Fruit fly (Drosophila melanogaster) whole organism, embryonic: ENCODE results near the gene CG13033.

Source experiments
- Blimp-1 ChIP-seq: fragments of 200-800 bp; sonication (Bioruptor generic); optimal IDR thresholded peaks from 3 replicates; lab custom pipeline; 2018; ENCODE audit warnings: missing biosample characterization, missing genetic modification characterization, mild to moderate bottlenecking, moderate library complexity, missing genetic modification reagents
- CG10543 ChIP-seq: fragments of 200-800 bp; sonication (Bioruptor generic); optimal IDR thresholded peaks from 3 replicates; lab custom pipeline; 2017; ENCODE audit warnings: missing biosample characterization, mild to moderate bottlenecking, missing genetic modification characterization, moderate library complexity
- CG11398 ChIP-seq: fragments of 200-800 bp; sonication (Bioruptor generic); optimal IDR thresholded peaks from 2 replicates; lab custom pipeline; 2016; ENCODE audit warnings: missing biosample characterization, missing genetic modification characterization
- CG11695 ChIP-seq: fragments of 200-800 bp; sonication (Bioruptor generic); IDR thresholded peaks from 3 replicates; pipeline ENCODE4 v1.3.6; 2022; ENCODE audit warnings: missing biosample characterization, missing genetic modification characterization
- CG12071 ChIP-seq: fragments of 200-800 bp; sonication (Bioruptor generic); optimal IDR thresholded peaks from 3 replicates; lab custom pipeline; 2018; ENCODE audit warnings: missing biosample characterization, mild to moderate bottlenecking, missing genetic modification characterization
- CG12659 ChIP-seq: fragments of 200-800 bp; sonication (Bioruptor generic); optimal IDR thresholded peaks from 3 replicates; lab custom pipeline; 2017; ENCODE audit warnings: mild to moderate bottlenecking, missing biosample characterization, missing genetic modification reagents, missing genetic modification characterization
- CG13123 ChIP-seq: fragments of 200-800 bp; sonication (Bioruptor generic); optimal IDR thresholded peaks from 2 replicates; lab custom pipeline; 2016; ENCODE audit warnings: missing biosample characterization, missing genetic modification characterization
- CG13894 ChIP-seq: fragments of 200-800 bp; sonication (Bioruptor generic); optimal IDR thresholded peaks from 3 replicates; lab custom pipeline; 2018; ENCODE audit warnings: missing biosample characterization, mild to moderate bottlenecking, missing genetic modification characterization, moderate library complexity
- CG3065 ChIP-seq: fragments of 200-800 bp; sonication (Bioruptor generic); optimal IDR thresholded peaks from 2 replicates; lab custom pipeline; 2016; ENCODE audit warnings: missing biosample characterization, missing genetic modification characterization
- CG32532 ChIP-seq: fragments of 200-800 bp; sonication (Bioruptor generic); IDR thresholded peaks from 2 replicates; pipeline ENCODE4 v1.3.6; 2022; ENCODE audit warnings: missing biosample characterization, missing genetic modification characterization
- CG34422 ChIP-seq: fragments of 200-800 bp; sonication (Bioruptor generic); IDR thresholded peaks from 3 replicates; pipeline ENCODE4 v1.3.6; 2022; ENCODE audit warnings: missing biosample characterization, missing genetic modification characterization
- CG43689 ChIP-seq: fragments of 200-800 bp; sonication (Bioruptor generic); IDR thresholded peaks from 2 replicates; pipeline ENCODE4 v1.3.6; 2022; ENCODE audit warnings: missing biosample characterization, missing genetic modification characterization
- CG4707 ChIP-seq: fragments of 200-800 bp; sonication (Bioruptor generic); optimal IDR thresholded peaks from 2 replicates; lab custom pipeline; 2018; ENCODE audit warnings: missing biosample characterization, mild to moderate bottlenecking, missing genetic modification characterization, moderate library complexity
- CG8089 ChIP-seq: fragments of 200-800 bp; sonication (Bioruptor generic); optimal IDR thresholded peaks from 3 replicates; lab custom pipeline; 2016; ENCODE audit warnings: missing biosample characterization, missing genetic modification characterization
- CG9932 ChIP-seq: fragments of 200-800 bp; sonication (Bioruptor generic); IDR thresholded peaks from 2 replicates; pipeline ENCODE4 v1.3.6; 2022; ENCODE audit warnings: missing biosample characterization, missing genetic modification characterization
- Dp ChIP-seq: fragments of 200-800 bp; sonication (Bioruptor generic); optimal IDR thresholded peaks from 2 replicates; lab custom pipeline; 2018; ENCODE audit warnings: missing biosample characterization, mild to moderate bottlenecking, missing genetic modification characterization, moderate library complexity
- Ets65A ChIP-seq: fragments of 200-800 bp; sonication (Bioruptor generic); peaks from one replicate; lab custom pipeline; 2016; ENCODE audit warnings: missing biosample characterization, missing genetic modification characterization
- Lhr ChIP-seq: fragments of 200-800 bp; sonication (Bioruptor generic); optimal IDR thresholded peaks from 3 replicates; lab custom pipeline; 2017; ENCODE audit warnings: mild to moderate bottlenecking, missing biosample characterization, missing genetic modification reagents, missing genetic modification characterization
- PHDP ChIP-seq: fragments of 200-800 bp; sonication (Bioruptor generic); optimal IDR thresholded peaks from 3 replicates; lab custom pipeline; 2018; ENCODE audit warnings: missing biosample characterization, mild to moderate bottlenecking, missing genetic modification characterization, moderate library complexity
- Sin3A ChIP-seq: fragments of >200 bp; optimal IDR thresholded peaks from 2 replicates; lab custom pipeline; 2018
- Usf ChIP-seq: fragments of 200-800 bp; sonication (Bioruptor generic); optimal IDR thresholded peaks from 2 replicates; lab custom pipeline; 2017; ENCODE audit warnings: missing genotype, missing biosample characterization, missing genetic modification characterization
- Xrp1 ChIP-seq: fragments of 200-800 bp; sonication (Bioruptor generic); IDR thresholded peaks from 2 replicates; pipeline ENCODE4 v1.3.6; 2022; ENCODE audit warnings: missing biosample characterization, missing genetic modification characterization
- YL-1 ChIP-seq: fragments of 200-800 bp; sonication (Bioruptor generic); optimal IDR thresholded peaks from 3 replicates; lab custom pipeline; 2017; ENCODE audit warnings: missing biosample characterization, mild to moderate bottlenecking, missing genetic modification characterization
- bsh ChIP-seq, 2 experiments: fragments of 200-800 bp; sonication (Bioruptor generic); optimal IDR thresholded peaks; 2 replicates each; lab custom pipeline; 2017 to 2018; ENCODE audit warnings: mild to moderate bottlenecking in 2 of 2, missing biosample characterization in 2 of 2, missing genetic modification characterization in 2 of 2, moderate library complexity in 1 of 2
- dysf ChIP-seq: fragments of 200-800 bp; sonication (Bioruptor generic); IDR thresholded peaks from 3 replicates; pipeline ENCODE4 v1.3.6; 2022; ENCODE audit warnings: missing biosample characterization, missing genetic modification characterization
- knrl ChIP-seq: fragments of 200-800 bp; sonication (Bioruptor generic); IDR thresholded peaks from 3 replicates; pipeline ENCODE4 v1.3.6; 2022; ENCODE audit warnings: missing biosample characterization, missing genetic modification characterization; ENCODE audit not compliant: partially characterized antibody
- lmd ChIP-seq: fragments of 200-800 bp; sonication (Bioruptor generic); IDR thresholded peaks from 2 replicates; pipeline ENCODE4 v1.3.6; 2022; ENCODE audit warnings: missing biosample characterization, missing genetic modification characterization
- oc ChIP-seq: fragments of 200-800 bp; sonication (Bioruptor generic); optimal IDR thresholded peaks from 2 replicates; lab custom pipeline; 2018; ENCODE audit warnings: missing biosample characterization, mild to moderate bottlenecking, missing genetic modification characterization, moderate library complexity
- onecut ChIP-seq: fragments of 200-800 bp; sonication (Bioruptor generic); IDR thresholded peaks from 2 replicates; pipeline ENCODE4 v1.3.6; 2022; ENCODE audit warnings: missing biosample characterization, missing genetic modification characterization
- pan ChIP-seq, 4 experiments: fragments of >200 bp in 3 of 4; fragments of 200-800 bp in 1 of 4; sonication (Bioruptor generic) in 1 of 4; optimal IDR thresholded peaks in 3 of 4; IDR thresholded peaks in 1 of 4; 2 replicates each; pipeline versions ENCODE4 v1.3.6 to Lab custom; 2017 to 2022; ENCODE audit warnings: missing biosample characterization in 2 of 4, missing genetic modification characterization in 2 of 4, mixed read lengths in 1 of 4
- schlank ChIP-seq: fragments of 200-800 bp; sonication (Bioruptor generic); optimal IDR thresholded peaks from 2 replicates; lab custom pipeline; 2018; ENCODE audit warnings: missing biosample characterization, mild to moderate bottlenecking, missing genetic modification characterization
- sd ChIP-seq: fragments of 200-800 bp; sonication (Bioruptor generic); optimal IDR thresholded peaks from 3 replicates; lab custom pipeline; 2018; ENCODE audit warnings: missing biosample characterization, mild to moderate bottlenecking, missing genetic modification characterization, moderate library complexity
- sens-2 ChIP-seq: fragments of 200-800 bp; sonication (Bioruptor generic); IDR thresholded peaks from 2 replicates; pipeline ENCODE4 v1.3.6; 2022; ENCODE audit warnings: missing biosample characterization, missing genetic modification characterization
- seq ChIP-seq: fragments of 200-800 bp; sonication (Bioruptor generic); IDR thresholded peaks from 2 replicates; pipeline ENCODE4 v1.3.6; 2022; ENCODE audit warnings: missing biosample characterization, missing genetic modification characterization
- slbo ChIP-seq: fragments of 200-800 bp; sonication (Bioruptor generic); IDR thresholded peaks from 2 replicates; pipeline ENCODE4 v1.3.6; 2022; ENCODE audit warnings: missing biosample characterization, missing genetic modification characterization
- tgo ChIP-seq: fragments of 200-800 bp; sonication (Bioruptor generic); IDR thresholded peaks from 3 replicates; pipeline ENCODE4 v1.3.6; 2022; ENCODE audit warnings: missing biosample characterization, missing genetic modification characterization
- unpg ChIP-seq: fragments of 200-800 bp; sonication (Bioruptor generic); optimal IDR thresholded peaks from 3 replicates; lab custom pipeline; 2018; ENCODE audit warnings: missing biosample characterization, mild to moderate bottlenecking, missing genetic modification characterization, moderate library complexity
- zfh1 ChIP-seq: fragments of 200-800 bp; sonication (Bioruptor generic); IDR thresholded peaks from 3 replicates; pipeline ENCODE4 v1.3.6; 2022; ENCODE audit warnings: missing biosample characterization, missing genetic modification characterization

CG13033 gene

DNA sequence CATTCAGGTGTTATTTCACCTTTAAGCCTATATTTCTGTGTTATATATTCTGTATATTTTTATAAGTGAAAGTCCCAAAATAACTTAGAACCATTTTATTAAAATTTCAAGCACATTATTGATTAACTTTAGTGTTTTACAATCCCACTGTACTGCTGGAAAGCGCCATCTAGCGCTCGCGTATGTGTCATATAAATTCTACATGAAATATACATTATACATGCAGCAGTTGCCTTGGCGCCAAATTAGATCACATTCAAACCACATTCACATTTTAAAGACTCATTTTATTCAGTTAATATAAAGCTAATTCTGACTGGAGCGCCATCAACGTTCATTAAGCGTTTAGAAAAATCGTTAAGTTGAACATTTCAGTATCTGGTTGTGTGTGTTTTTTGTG lies 17.9 kb upstream of the CG13033 start (continued):
- TF ChIP-seq Lhr (GFP tag; lab: Kevin White, UChicago) (peak; percentile 19), CG34422 (GFP tag; lab: Robert Waterston, UW) (peak; percentile 7; the same call in 1 of the 3 replicates), onecut (GFP tag; lab: Robert Waterston, UW) (no peak), CG32532 (GFP tag; lab: Robert Waterston, UW) (peak; percentile 49; the same call in 1 of the 2 replicates), PHDP (no peak), dysf (GFP tag; lab: Robert Waterston, UW) (no peak), CG4707 (GFP tag; lab: Kevin White, UChicago) (peak; percentile 96), pan (optimal IDR thresholded peaks at IDR 0.05; lab: Kevin White, UChicago) (no peak), pan (GFP tag; optimal IDR thresholded peaks at IDR 0.05 in 1 of 2, IDR thresholded peaks at IDR 0.05 in 1 of 2) (peak in 1 of 2 experiments; percentile 28), YL-1 (GFP tag; lab: Kevin White, UChicago) (no peak), lmd (GFP tag; lab: Robert Waterston, UW) (peak; percentile 4; the same call in 1 of the 2 replicates), unpg (peak; percentile 1), CG12659 (GFP tag; lab: Kevin White, UChicago) (no peak), sens-2 (no peak), schlank (tag; lab: Kevin White, UChicago) (no peak), Dp (peak; percentile 83), zfh1 (GFP tag; lab: Robert Waterston, UW) (0 out of 3 replicates have a peak, but pooled peaks have one; percentile 51), Ets65A (peak; percentile 15), Xrp1 (GFP tag; lab: Robert Waterston, UW) (peak; percentile 15; the same call in 1 of the 2 replicates), tgo (GFP tag; lab: Robert Waterston, UW) (peak; percentile 29; the same call in 2 of the 3 replicates), CG9932 (GFP tag; lab: Robert Waterston, UW) (peak; percentile 3; the same call in 1 of the 2 replicates), knrl (GFP tag; lab: Robert Waterston, UW) (peak; percentile 21; the same call in 1 of the 3 replicates)

DNA sequence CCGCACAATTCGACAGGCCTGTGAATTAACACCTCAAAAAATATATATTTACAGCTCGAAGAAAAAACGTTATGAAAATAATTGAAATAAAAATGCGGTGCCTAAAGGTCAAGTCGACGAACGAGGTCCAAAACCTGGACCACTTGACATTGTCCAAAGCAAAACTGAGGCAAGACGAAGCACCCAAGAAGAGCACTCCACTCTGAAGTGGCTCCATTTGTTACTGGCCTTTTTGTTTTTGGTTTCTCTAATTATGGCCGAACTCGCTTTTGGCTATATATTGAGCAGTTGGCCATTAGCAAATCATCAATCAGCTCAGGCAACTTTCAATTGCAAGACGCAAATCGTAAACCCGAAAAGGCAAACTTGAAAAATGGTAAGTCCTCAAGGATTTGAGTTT lies 11.1 kb upstream of the CG13033 start, which contains the start of gene CG4229:
CG4229 (plus strand) TSS at position 301 of the 400 bp plus-strand sequence.
- no peak for TF ChIP-seq CG13894 (tag; lab: Kevin White, UChicago)
- TF ChIP-seq Usf (GFP tag; lab: Kevin White, UChicago), result no peak
- no peak for TF ChIP-seq CG8089 (GFP tag; lab: Kevin White, UChicago)
- TF ChIP-seq CG13123, result no peak
- no peak for TF ChIP-seq CG12071 (GFP tag; lab: Kevin White, UChicago)
- TF ChIP-seq Sin3A, result no peak
- TF ChIP-seq slbo (GFP tag; lab: Robert Waterston, UW), result no peak
- no peak for TF ChIP-seq sd (tag; lab: Kevin White, UChicago)
- no peak for TF ChIP-seq bsh (GFP tag; optimal IDR thresholded peaks at IDR 0.05; lab: Kevin White, UChicago)
- no peak for TF ChIP-seq CG11695 (GFP tag; lab: Robert Waterston, UW)
- TF ChIP-seq seq (GFP tag; lab: Robert Waterston, UW), result no peak
- no peak for TF ChIP-seq unpg

DNA sequence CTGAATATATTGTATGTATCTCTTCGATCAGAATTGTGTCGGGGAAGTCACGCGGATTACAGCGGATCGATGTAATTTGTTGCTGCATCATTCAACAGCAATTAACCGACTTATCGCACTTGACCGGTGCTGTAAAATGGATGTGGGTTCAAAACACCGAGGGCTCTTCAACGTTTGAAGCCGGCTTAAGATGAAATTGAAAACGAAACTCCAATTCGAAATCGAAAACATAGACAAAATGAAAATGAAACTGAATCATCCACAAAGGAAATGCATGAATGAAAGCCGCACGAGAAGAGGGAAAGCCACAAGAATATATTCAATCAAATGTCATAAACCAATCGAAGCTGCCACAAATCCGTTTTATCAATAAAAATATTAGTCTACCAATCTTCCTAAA lies 731 bp upstream of the CG13033 start:
- TF ChIP-seq oc (tag; lab: Kevin White, UChicago), result peak; percentile 0
- no peak for TF ChIP-seq CG10543 (GFP tag; lab: Kevin White, UChicago)
- no peak for TF ChIP-seq CG43689 (GFP tag; lab: Robert Waterston, UW)
- no peak for TF ChIP-seq CG3065 (GFP tag; lab: Kevin White, UChicago)
- TF ChIP-seq CG11398 (GFP tag; lab: Kevin White, UChicago), result no peak
- TF ChIP-seq Blimp-1 (GFP tag; lab: Kevin White, UChicago), result peak; percentile 93
